Fruit fly (Drosophila melanogaster): Measurements from ENCODE around the gene CG44000.

DNA sequence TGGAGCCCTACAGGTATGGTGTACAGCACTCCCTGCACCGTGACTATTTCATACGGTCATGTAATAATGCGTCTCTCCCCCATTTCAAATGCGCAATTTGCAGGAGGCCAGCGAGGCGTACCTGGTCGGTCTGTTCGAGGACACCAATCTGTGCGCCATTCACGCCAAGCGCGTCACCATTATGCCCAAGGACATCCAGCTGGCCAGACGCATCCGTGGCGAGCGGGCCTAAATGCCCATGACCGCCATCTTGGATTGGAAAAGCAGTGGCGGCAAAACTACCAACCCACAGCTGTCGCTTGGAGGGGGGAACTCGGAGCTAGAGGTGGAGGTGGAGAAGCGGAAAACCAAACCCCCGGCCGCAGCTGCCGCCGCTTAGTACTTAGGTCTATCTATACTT is 12.5 kb downstream of the CG44000 start:
- TF ChIP-seq psq (optimal IDR thresholded peaks at IDR 0.05) (no peak), Myc (optimal IDR thresholded peaks at IDR 0.05) (no peak), Sin3A (optimal IDR thresholded peaks at IDR 0.05) (no peak), h (optimal IDR thresholded peaks at IDR 0.05) (no peak)

Measured in Kc167 (cell line).